Worm (Caenorhabditis elegans) whole organism, late embryonic: ENCODE data around the gene F42F12.3.

Source experiments
- C08G9.2 ChIP-seq: sonication (generic microtip); optimal IDR thresholded peaks from 2 replicates; lab custom pipeline; 2016; ENCODE audit warnings: mild to moderate bottlenecking, missing genetic modification characterization, moderate library complexity, missing compliant biosample characterization
- C38D4.7 ChIP-seq: fragments of 200-800 bp; sonication (Bioruptor generic); optimal IDR thresholded peaks from 2 replicates; lab custom pipeline; 2018; ENCODE audit warnings: mild to moderate bottlenecking, missing genetic modification characterization, moderate library complexity, missing compliant biosample characterization
- F13H6.1 ChIP-seq: sonication (generic microtip); optimal IDR thresholded peaks from 2 replicates; lab custom pipeline; 2016; ENCODE audit warnings: missing genetic modification characterization, missing compliant biosample characterization
- K02D7.2 ChIP-seq: sonication (generic microtip); optimal IDR thresholded peaks from 2 replicates; lab custom pipeline; 2017; ENCODE audit warnings: mild to moderate bottlenecking, missing genetic modification characterization, missing compliant biosample characterization
- T23F11.4 ChIP-seq: fragments of 200-800 bp; sonication (Bioruptor generic); optimal IDR thresholded peaks from 2 replicates; lab custom pipeline; 2018; ENCODE audit warnings: mild to moderate bottlenecking, missing genetic modification characterization, missing compliant biosample characterization
- Y22D7AL.16 ChIP-seq: sonication (generic microtip); optimal IDR thresholded peaks from 2 replicates; lab custom pipeline; 2016; ENCODE audit warnings: missing genetic modification characterization, missing compliant biosample characterization
- ahr-1 ChIP-seq: sonication (generic microtip); optimal IDR thresholded peaks from 2 replicates; lab custom pipeline; 2016; ENCODE audit warnings: missing genetic modification characterization, missing compliant biosample characterization
- ceh-14 ChIP-seq: sonication (generic microtip); optimal IDR thresholded peaks from 2 replicates; lab custom pipeline; 2016; ENCODE audit warnings: missing genotype, missing genetic modification characterization, missing compliant biosample characterization
- ceh-18 ChIP-seq: sonication (generic microtip); optimal IDR thresholded peaks from 2 replicates; lab custom pipeline; 2016; ENCODE audit warnings: missing genetic modification characterization, missing compliant biosample characterization
- ceh-19 ChIP-seq: fragments of 200-800 bp; sonication (Bioruptor generic); optimal IDR thresholded peaks from 2 replicates; lab custom pipeline; 2018; ENCODE audit warnings: mild to moderate bottlenecking, missing genetic modification characterization, missing compliant biosample characterization
- ceh-2 ChIP-seq: sonication (generic microtip); optimal IDR thresholded peaks from 2 replicates; lab custom pipeline; 2016; ENCODE audit warnings: missing genotype, missing genetic modification characterization, missing compliant biosample characterization
- ceh-22 ChIP-seq: sonication (generic microtip); optimal IDR thresholded peaks from 2 replicates; lab custom pipeline; 2017; ENCODE audit warnings: missing biosample characterization, missing genetic modification characterization
- ceh-24 ChIP-seq: sonication (generic microtip); optimal IDR thresholded peaks from 2 replicates; lab custom pipeline; 2016; ENCODE audit warnings: mild to moderate bottlenecking, missing genetic modification characterization, missing compliant biosample characterization
- ceh-30 ChIP-seq: fragments of 150-350 bp; optimal IDR thresholded peaks from 2 replicates; lab custom pipeline; 2014; ENCODE audit warnings: missing biosample characterization, missing genetic modification characterization
- ceh-31 ChIP-seq: sonication (generic microtip); optimal IDR thresholded peaks from 2 replicates; lab custom pipeline; 2016; ENCODE audit warnings: missing genetic modification characterization, missing compliant biosample characterization
- ceh-45 ChIP-seq: fragments of 200-800 bp; sonication (Bioruptor generic); IDR thresholded peaks from 2 replicates; pipeline ENCODE4 v1.3.6; 2022; ENCODE audit warnings: missing genetic modification reagents, missing genetic modification characterization, missing compliant biosample characterization
- ceh-48 ChIP-seq: sonication (generic microtip); optimal IDR thresholded peaks from 2 replicates; lab custom pipeline; 2016; ENCODE audit warnings: missing genetic modification characterization, inconsistent platforms, missing compliant biosample characterization
- ceh-6 ChIP-seq: fragments of 200-800 bp; sonication (Bioruptor generic); optimal IDR thresholded peaks from 2 replicates; lab custom pipeline; 2018; ENCODE audit warnings: mild to moderate bottlenecking, missing genetic modification characterization, missing compliant biosample characterization
- che-1 ChIP-seq: sonication (generic microtip); optimal IDR thresholded peaks from 2 replicates; lab custom pipeline; 2016; ENCODE audit warnings: mild to moderate bottlenecking, missing genetic modification characterization, missing compliant biosample characterization
- dmd-4 ChIP-seq: sonication (generic microtip); optimal IDR thresholded peaks from 2 replicates; lab custom pipeline; 2016; ENCODE audit warnings: borderline replicate concordance, missing genetic modification characterization, missing compliant biosample characterization
- dve-1 ChIP-seq: sonication (generic microtip); optimal IDR thresholded peaks from 2 replicates; lab custom pipeline; 2017; ENCODE audit warnings: antibody characterized with exemption, mild to moderate bottlenecking, missing genetic modification characterization, missing compliant biosample characterization
- elt-2 ChIP-seq: sonication (generic microtip); optimal IDR thresholded peaks from 2 replicates; lab custom pipeline; 2016; ENCODE audit warnings: missing genetic modification reagents, missing genetic modification characterization, missing compliant biosample characterization
- elt-4 ChIP-seq: sonication (generic microtip); optimal IDR thresholded peaks from 2 replicates; lab custom pipeline; 2016; ENCODE audit warnings: missing genetic modification characterization, missing compliant biosample characterization
- ets-4 ChIP-seq: sonication (generic microtip); optimal IDR thresholded peaks from 2 replicates; lab custom pipeline; 2016; ENCODE audit warnings: missing genetic modification characterization, missing compliant biosample characterization
- eyg-1 ChIP-seq: sonication (generic microtip); optimal IDR thresholded peaks from 2 replicates; lab custom pipeline; 2016; ENCODE audit warnings: missing genotype, missing genetic modification characterization, missing compliant biosample characterization
- fax-1 ChIP-seq: sonication (generic microtip); optimal IDR thresholded peaks from 2 replicates; lab custom pipeline; 2016; ENCODE audit warnings: missing genotype, missing genetic modification characterization, missing compliant biosample characterization
- fkh-10 ChIP-seq: fragments of 150-350 bp; optimal IDR thresholded peaks from 2 replicates; lab custom pipeline; 2014; ENCODE audit warnings: missing biosample characterization, missing genetic modification reagents, missing genetic modification characterization
- fkh-6 ChIP-seq: sonication (generic microtip); optimal IDR thresholded peaks from 2 replicates; lab custom pipeline; 2016; ENCODE audit warnings: missing genetic modification characterization, missing compliant biosample characterization
- gmeb-2 ChIP-seq: sonication (generic microtip); optimal IDR thresholded peaks from 2 replicates; lab custom pipeline; 2016; ENCODE audit warnings: missing genetic modification characterization, inconsistent platforms, missing compliant biosample characterization
- hlh-15 ChIP-seq: sonication (generic microtip); optimal IDR thresholded peaks from 2 replicates; lab custom pipeline; 2016; ENCODE audit warnings: missing genetic modification characterization, missing compliant biosample characterization
- hlh-8 ChIP-seq: sonication (generic microtip); optimal IDR thresholded peaks from 2 replicates; lab custom pipeline; 2016; ENCODE audit warnings: missing genotype, missing genetic modification characterization, missing compliant biosample characterization
- lim-6 ChIP-seq: sonication (generic microtip); optimal IDR thresholded peaks from 2 replicates; lab custom pipeline; 2016; ENCODE audit warnings: missing genetic modification characterization, missing compliant biosample characterization
- lin-11 ChIP-seq: fragments of 200-800 bp; sonication (Bioruptor generic); optimal IDR thresholded peaks from 2 replicates; lab custom pipeline; 2018; ENCODE audit warnings: mild to moderate bottlenecking, missing genetic modification characterization, missing compliant biosample characterization
- madf-2 ChIP-seq: sonication (generic microtip); optimal IDR thresholded peaks from 2 replicates; lab custom pipeline; 2017; ENCODE audit warnings: missing genetic modification characterization, missing compliant biosample characterization
- nhr-11 ChIP-seq: fragments of 150-350 bp; optimal IDR thresholded peaks from 2 replicates; lab custom pipeline; 2014; ENCODE audit warnings: missing biosample characterization, missing genetic modification characterization
- odd-2 ChIP-seq: sonication (generic microtip); optimal IDR thresholded peaks from 2 replicates; lab custom pipeline; 2017; ENCODE audit warnings: antibody characterized with exemption, mild to moderate bottlenecking, missing genetic modification characterization, missing compliant biosample characterization
- pag-3 ChIP-seq: sonication (generic microtip); optimal IDR thresholded peaks from 2 replicates; lab custom pipeline; 2016; ENCODE audit warnings: missing compliant biosample characterization, missing genetic modification characterization, borderline replicate concordance
- pat-9 ChIP-seq: fragments of 200-800 bp; sonication (Bioruptor generic); optimal IDR thresholded peaks from 2 replicates; lab custom pipeline; 2018; ENCODE audit warnings: mild to moderate bottlenecking, missing genetic modification characterization, moderate library complexity, missing compliant biosample characterization
- pax-1 ChIP-seq: fragments of 150-350 bp; optimal IDR thresholded peaks from 2 replicates; lab custom pipeline; 2014; ENCODE audit warnings: missing biosample characterization, missing genetic modification characterization
- pha-2 ChIP-seq: sonication (generic microtip); optimal IDR thresholded peaks from 2 replicates; lab custom pipeline; 2017; ENCODE audit warnings: mild to moderate bottlenecking, missing genetic modification characterization, missing compliant biosample characterization
- pha-4 ChIP-seq: fragments of 150-350 bp; optimal IDR thresholded peaks from 2 replicates; lab custom pipeline; 2018; ENCODE audit warnings: missing biosample characterization, missing genetic modification reagents, missing genetic modification characterization
- pqm-1 ChIP-seq: sonication (generic microtip); optimal IDR thresholded peaks from 2 replicates; lab custom pipeline; 2016; ENCODE audit warnings: missing genetic modification characterization, missing compliant biosample characterization
- pros-1 ChIP-seq: fragments of 150-350 bp; optimal IDR thresholded peaks from 2 replicates; lab custom pipeline; 2014; ENCODE audit warnings: missing biosample characterization, missing genetic modification reagents, missing genetic modification characterization
- ref-2 ChIP-seq: sonication (generic microtip); optimal IDR thresholded peaks from 2 replicates; lab custom pipeline; 2016; ENCODE audit warnings: missing genetic modification characterization, missing compliant biosample characterization
- rnt-1 ChIP-seq: sonication (generic microtip); optimal IDR thresholded peaks from 2 replicates; lab custom pipeline; 2016; ENCODE audit warnings: missing genetic modification characterization, missing compliant biosample characterization
- sox-4 ChIP-seq: sonication (generic microtip); optimal IDR thresholded peaks from 2 replicates; lab custom pipeline; 2017; ENCODE audit warnings: mild to moderate bottlenecking, missing genetic modification characterization, inconsistent platforms, missing compliant biosample characterization
- syd-9 ChIP-seq: sonication (generic microtip); optimal IDR thresholded peaks from 2 replicates; lab custom pipeline; 2016; ENCODE audit warnings: mild to moderate bottlenecking, missing genetic modification characterization, moderate library complexity, missing compliant biosample characterization
- tbx-7 ChIP-seq: sonication (generic microtip); optimal IDR thresholded peaks from 2 replicates; lab custom pipeline; 2016; ENCODE audit warnings: missing genotype, missing genetic modification characterization, missing compliant biosample characterization
- ttx-3 ChIP-seq: sonication (generic microtip); optimal IDR thresholded peaks from 2 replicates; lab custom pipeline; 2016; ENCODE audit warnings: missing genetic modification reagents, missing genetic modification characterization, missing compliant biosample characterization
- unc-42 ChIP-seq: sonication (generic microtip); optimal IDR thresholded peaks from 2 replicates; lab custom pipeline; 2016; ENCODE audit warnings: missing genotype, missing genetic modification characterization, missing compliant biosample characterization
- unc-55 ChIP-seq: sonication (generic microtip); optimal IDR thresholded peaks from 2 replicates; lab custom pipeline; 2017; ENCODE audit warnings: missing biosample characterization, missing genetic modification reagents, missing genetic modification characterization
- unc-86 ChIP-seq: sonication (generic microtip); optimal IDR thresholded peaks from 2 replicates; lab custom pipeline; 2016; ENCODE audit warnings: missing genetic modification characterization, missing compliant biosample characterization
- zip-5 ChIP-seq: sonication (generic microtip); optimal IDR thresholded peaks from 2 replicates; lab custom pipeline; 2016; ENCODE audit warnings: missing genetic modification characterization, missing compliant biosample characterization
- ztf-16 ChIP-seq: sonication (generic microtip); optimal IDR thresholded peaks from 2 replicates; lab custom pipeline; 2017; ENCODE audit warnings: missing genetic modification characterization, missing compliant biosample characterization

Gene F42F12.3

DNA sequence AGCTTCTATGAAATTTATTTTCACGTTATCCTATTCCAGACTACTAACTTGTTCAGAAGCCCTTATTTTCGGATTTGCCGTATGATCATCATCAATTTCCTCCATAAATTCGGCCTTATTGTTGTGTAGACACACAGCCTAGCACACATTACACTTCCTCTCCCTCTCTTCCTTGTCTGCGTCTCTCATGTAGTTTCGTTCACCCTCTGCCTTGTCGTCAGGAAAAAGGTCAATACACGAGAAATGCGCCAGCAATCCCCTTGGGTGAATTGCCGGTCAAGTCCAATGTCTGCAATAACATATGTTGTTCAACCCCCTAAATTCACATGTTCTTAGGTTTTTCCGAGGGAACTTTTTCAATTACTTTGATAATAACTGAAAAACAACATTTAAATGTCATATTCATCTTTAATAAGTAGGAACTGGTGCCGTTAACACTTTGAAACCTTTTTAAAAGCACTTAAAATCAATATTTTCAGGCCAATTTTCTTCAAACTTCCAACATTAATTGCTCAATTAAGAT, 43.5 kb downstream of the F42F12.3 start, which contains the start of gene F17E5.2:
F17E5.2 (plus strand) TSS at position 473 of the 523 bp plus-strand sequence.
- TF ChIP-seq ceh-45 (GFP tag; lab: Robert Waterston, UW), result no peak
- TF ChIP-seq ceh-31, result peak; percentile 77
- peak; percentile 12 for TF ChIP-seq F13H6.1
- no peak for TF ChIP-seq ttx-3 (tag; lab: Kevin White, UChicago)
- no peak for TF ChIP-seq sox-4 (tag; lab: Kevin White, UChicago)
- no peak for TF ChIP-seq ztf-16 (tag; lab: Kevin White, UChicago)
- TF ChIP-seq unc-55 (GFP tag; lab: Kevin White, UChicago), result peak; percentile 71
- peak; percentile 18 for TF ChIP-seq pat-9 (tag; lab: Kevin White, UChicago)
- TF ChIP-seq pqm-1 (tag; lab: Kevin White, UChicago), result no peak
- TF ChIP-seq lim-6 (tag; lab: Kevin White, UChicago), result no peak
- peak; percentile 70 for TF ChIP-seq hlh-8 (tag; lab: Kevin White, UChicago)
- no peak for TF ChIP-seq Y22D7AL.16 (tag; lab: Kevin White, UChicago)
- TF ChIP-seq ceh-14 (tag; lab: Kevin White, UChicago), result no peak
- no peak for TF ChIP-seq ceh-24 (tag; lab: Kevin White, UChicago)
- TF ChIP-seq tbx-7 (tag; lab: Kevin White, UChicago), result no peak
- TF ChIP-seq syd-9 (tag; lab: Kevin White, UChicago), result no peak
- peak; percentile 84 for TF ChIP-seq ceh-18
- TF ChIP-seq hlh-15 (tag; lab: Kevin White, UChicago), result no peak
- no peak for TF ChIP-seq T23F11.4 (GFP tag; lab: Kevin White, UChicago)
- TF ChIP-seq dmd-4 (tag; lab: Kevin White, UChicago), result no peak
- TF ChIP-seq gmeb-2, result no peak
- TF ChIP-seq ceh-30 (tag; lab: Kevin White, UChicago), result peak; percentile 94
- TF ChIP-seq C08G9.2 (tag; lab: Kevin White, UChicago), result peak; percentile 9
- TF ChIP-seq ceh-22, result no peak
- no peak for TF ChIP-seq pax-1
- TF ChIP-seq ceh-48 (tag; lab: Kevin White, UChicago), result peak; percentile 71
- peak; percentile 10 for TF ChIP-seq elt-2 (tag; lab: Kevin White, UChicago)
- no peak for TF ChIP-seq eyg-1 (tag; lab: Kevin White, UChicago)
- no peak for TF ChIP-seq dve-1 (tag; lab: Kevin White, UChicago)
- no peak for TF ChIP-seq fkh-10 (GFP tag; lab: Kevin White, UChicago)
- TF ChIP-seq unc-42 (tag; lab: Kevin White, UChicago), result peak; percentile 83
- TF ChIP-seq ets-4, result no peak
- no peak for TF ChIP-seq che-1 (tag; lab: Kevin White, UChicago)
- no peak for TF ChIP-seq elt-4 (tag; lab: Kevin White, UChicago)
- TF ChIP-seq ceh-2, result no peak
- no peak for TF ChIP-seq zip-5
- TF ChIP-seq fax-1 (tag; lab: Kevin White, UChicago), result no peak
- no peak for TF ChIP-seq odd-2 (tag; lab: Kevin White, UChicago)
- TF ChIP-seq pha-2, result no peak
- TF ChIP-seq rnt-1 (tag; lab: Kevin White, UChicago), result peak; percentile 32
- TF ChIP-seq ceh-6, result peak; percentile 20
- no peak for TF ChIP-seq ceh-19
- TF ChIP-seq ahr-1 (tag; lab: Kevin White, UChicago), result no peak
- TF ChIP-seq fkh-6 (tag; lab: Kevin White, UChicago), result no peak
- no peak for TF ChIP-seq madf-2 (tag; lab: Kevin White, UChicago)
- no peak for TF ChIP-seq unc-86
- TF ChIP-seq pag-3 (tag; lab: Kevin White, UChicago), result no peak
- TF ChIP-seq K02D7.2 (tag; lab: Kevin White, UChicago), result no peak
- TF ChIP-seq C38D4.7 (GFP tag; lab: Kevin White, UChicago), result no peak
- TF ChIP-seq lin-11, result no peak
- TF ChIP-seq ref-2 (tag; lab: Kevin White, UChicago), result peak; percentile 74
- TF ChIP-seq pha-4 (tag; lab: Kevin White, UChicago), result no peak
- no peak for TF ChIP-seq nhr-11
- peak; percentile 78 for TF ChIP-seq pros-1 (tag; lab: Kevin White, UChicago)
